Worm (Caenorhabditis elegans) whole organism, L3 larva: ENCODE results near the gene elt-1.

Experiments used
- R02D3.7 ChIP-seq: fragments of 150-350 bp; optimal IDR thresholded peaks from 2 replicates; lab custom pipeline; 2014; ENCODE audit warnings: missing biosample characterization, missing genetic modification characterization
- aly-2 ChIP-seq: fragments of 150-350 bp; optimal IDR thresholded peaks from 2 replicates; lab custom pipeline; 2014; ENCODE audit warnings: missing biosample characterization, missing genetic modification characterization
- ceh-28 ChIP-seq: fragments of 150-350 bp; optimal IDR thresholded peaks from 2 replicates; lab custom pipeline; 2014; ENCODE audit warnings: missing biosample characterization, missing genetic modification reagents, missing genetic modification characterization
- daf-12 ChIP-seq: fragments of 150-350 bp; optimal IDR thresholded peaks from 2 replicates; lab custom pipeline; 2014; ENCODE audit warnings: missing biosample characterization, missing genetic modification reagents, missing genetic modification characterization
- egl-27 ChIP-seq: sonication (generic microtip); optimal IDR thresholded peaks from 4 replicates; lab custom pipeline; 2017; ENCODE audit warnings: missing biosample characterization, missing genetic modification reagents, missing genetic modification characterization
- egl-5 ChIP-seq: fragments of 150-350 bp; optimal IDR thresholded peaks from 2 replicates; lab custom pipeline; 2017; ENCODE audit warnings: missing biosample characterization, missing genetic modification reagents, missing genetic modification characterization, inconsistent platforms
- elt-1 ChIP-seq: fragments of 150-350 bp; optimal IDR thresholded peaks from 2 replicates; lab custom pipeline; 2014; ENCODE audit warnings: missing biosample characterization, missing genetic modification characterization
- elt-2 ChIP-seq: sonication (generic microtip); optimal IDR thresholded peaks from 2 replicates; lab custom pipeline; 2016; ENCODE audit warnings: missing genetic modification reagents, mild to moderate bottlenecking, missing genetic modification characterization, missing compliant biosample characterization
- elt-3 ChIP-seq, 3 experiments: fragments of 150-350 bp in 1 of 3; sonication (generic microtip) in 2 of 3; optimal IDR thresholded peaks; 2 replicates in 2 of 3; 4 replicates in 1 of 3; lab custom pipeline; 2014 to 2017; ENCODE audit warnings: missing biosample characterization in 3 of 3, missing genetic modification characterization in 3 of 3
- eor-1 ChIP-seq, 2 experiments: fragments of 150-350 bp; optimal IDR thresholded peaks; 2 replicates each; lab custom pipeline; 2014 to 2018; ENCODE audit warnings: missing biosample characterization in 2 of 2, missing genetic modification characterization in 2 of 2
- fkh-10 ChIP-seq: sonication (generic microtip); optimal IDR thresholded peaks from 2 replicates; lab custom pipeline; 2017; ENCODE audit warnings: missing biosample characterization, missing genetic modification reagents, missing genetic modification characterization
- fos-1 ChIP-seq: fragments of 150-350 bp; optimal IDR thresholded peaks from 2 replicates; lab custom pipeline; 2014; ENCODE audit warnings: missing biosample characterization, missing genetic modification characterization
- hmg-11 ChIP-seq: sonication (generic microtip); optimal IDR thresholded peaks from 2 replicates; lab custom pipeline; 2016; ENCODE audit warnings: missing genetic modification characterization, missing compliant biosample characterization
- jun-1 ChIP-seq: fragments of 150-350 bp; optimal IDR thresholded peaks from 2 replicates; lab custom pipeline; 2014; ENCODE audit warnings: missing biosample characterization, missing genetic modification reagents, missing genetic modification characterization
- lsy-12 ChIP-seq: sonication (generic microtip); optimal IDR thresholded peaks from 2 replicates; lab custom pipeline; 2016; ENCODE audit warnings: mild to moderate bottlenecking, missing genetic modification characterization, missing compliant biosample characterization
- mml-1 ChIP-seq: fragments of 150-350 bp; sonication (generic microtip); optimal IDR thresholded peaks from 3 replicates; lab custom pipeline; 2014; ENCODE audit warnings: missing biosample characterization, missing genetic modification characterization
- nhr-12 ChIP-seq: fragments of 150-350 bp; optimal IDR thresholded peaks from 2 replicates; lab custom pipeline; 2014; ENCODE audit warnings: missing biosample characterization, missing genetic modification characterization
- nhr-23 ChIP-seq: fragments of 150-350 bp; optimal IDR thresholded peaks from 2 replicates; lab custom pipeline; 2014; ENCODE audit warnings: missing biosample characterization, missing genetic modification reagents, missing genetic modification characterization
- nhr-237 ChIP-seq: fragments of 150-350 bp; optimal IDR thresholded peaks from 2 replicates; lab custom pipeline; 2014; ENCODE audit warnings: missing biosample characterization, missing genetic modification characterization
- nhr-25 ChIP-seq: sonication (generic microtip); optimal IDR thresholded peaks from 2 replicates; lab custom pipeline; 2017; ENCODE audit warnings: missing biosample characterization, missing genetic modification characterization
- nhr-43 ChIP-seq: sonication (generic microtip); optimal IDR thresholded peaks from 2 replicates; lab custom pipeline; 2016; ENCODE audit warnings: mild to moderate bottlenecking, missing genetic modification characterization, missing compliant biosample characterization; ENCODE audit not compliant: poor library complexity, severe bottlenecking
- nhr-67 ChIP-seq: fragments of 150-350 bp; optimal IDR thresholded peaks from 2 replicates; lab custom pipeline; 2014; ENCODE audit warnings: missing biosample characterization, missing genetic modification characterization
- nhr-76 ChIP-seq: fragments of 150-350 bp; sonication (generic microtip); optimal IDR thresholded peaks from 5 replicates; lab custom pipeline; 2014; ENCODE audit warnings: missing biosample characterization, missing genetic modification characterization
- pha-4 ChIP-seq: fragments of 150-350 bp; optimal IDR thresholded peaks from 2 replicates; lab custom pipeline; 2014; ENCODE audit warnings: missing biosample characterization, missing genetic modification reagents, missing genetic modification characterization
- pqm-1 ChIP-seq: fragments of 150-350 bp; optimal IDR thresholded peaks from 2 replicates; lab custom pipeline; 2017; ENCODE audit warnings: missing biosample characterization, missing genetic modification characterization, inconsistent platforms
- sea-2 ChIP-seq: fragments of 150-350 bp; sonication (generic microtip); optimal IDR thresholded peaks from 4 replicates; lab custom pipeline; 2014; ENCODE audit warnings: missing biosample characterization, missing genetic modification reagents, missing genetic modification characterization
- skn-1 ChIP-seq: fragments of 150-350 bp; optimal IDR thresholded peaks from 2 replicates; lab custom pipeline; 2014; ENCODE audit warnings: missing biosample characterization, missing genetic modification characterization
- snpc-4 ChIP-seq: fragments of 150-350 bp; optimal IDR thresholded peaks from 2 replicates; lab custom pipeline; 2014; ENCODE audit warnings: missing biosample characterization, missing genetic modification characterization
- tbx-2 ChIP-seq: sonication (generic microtip); optimal IDR thresholded peaks from 2 replicates; lab custom pipeline; 2016; ENCODE audit warnings: mild to moderate bottlenecking, missing genetic modification characterization, missing compliant biosample characterization
- unc-62 ChIP-seq: fragments of 150-350 bp; sonication (generic microtip); optimal IDR thresholded peaks from 4 replicates; lab custom pipeline; 2014; ENCODE audit warnings: missing biosample characterization, missing genetic modification reagents, missing genetic modification characterization
- zag-1 ChIP-seq: fragments of 150-350 bp; optimal IDR thresholded peaks from 2 replicates; lab custom pipeline; 2014; ENCODE audit warnings: missing biosample characterization, missing genetic modification characterization
- ztf-11 ChIP-seq: fragments of 150-350 bp; optimal IDR thresholded peaks from 2 replicates; lab custom pipeline; 2014; ENCODE audit warnings: missing biosample characterization, missing genetic modification characterization
- ztf-4 ChIP-seq: fragments of 150-350 bp; optimal IDR thresholded peaks from 2 replicates; lab custom pipeline; 2014; ENCODE audit warnings: missing biosample characterization, missing genetic modification characterization

The elt-1 gene

DNA sequence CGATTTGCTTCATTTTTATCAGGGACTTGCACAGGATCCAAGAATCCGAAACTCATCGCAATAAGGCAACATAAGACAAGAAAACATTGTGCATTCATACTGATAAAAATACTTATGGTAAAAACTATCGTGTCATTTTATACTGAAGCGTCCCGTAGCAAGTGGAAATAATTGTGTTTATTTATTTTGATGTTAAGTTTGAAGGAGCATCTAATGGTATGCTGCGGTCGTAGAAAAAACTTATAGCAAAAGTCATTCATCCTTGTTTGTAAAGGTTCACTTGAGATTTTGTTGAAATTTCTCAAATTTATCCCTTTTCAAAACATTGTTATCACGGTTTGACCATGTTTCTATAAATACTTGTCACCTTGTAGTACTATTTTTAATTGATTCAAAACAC lies 10.2 kb downstream of the elt-1 start, which contains the start of gene W09C2.10:
Gene W09C2.10, minus strand, starts transcription at position 101 of the 400 bp plus-strand sequence.
- TF ChIP-seq nhr-76 (tag; lab: Kevin White, UChicago) (no peak), elt-1 (no peak), hmg-11 (no peak), lsy-12 (tag; lab: Kevin White, UChicago) (no peak), nhr-25 (tag; lab: Kevin White, UChicago) (no peak), elt-3 (tag; optimal IDR thresholded peaks at IDR 0.05; lab: Kevin White, UChicago) (no peak), ztf-11 (tag; lab: Kevin White, UChicago) (no peak)
- TF ChIP-seq, all 47 proteins: peak for 0

DNA sequence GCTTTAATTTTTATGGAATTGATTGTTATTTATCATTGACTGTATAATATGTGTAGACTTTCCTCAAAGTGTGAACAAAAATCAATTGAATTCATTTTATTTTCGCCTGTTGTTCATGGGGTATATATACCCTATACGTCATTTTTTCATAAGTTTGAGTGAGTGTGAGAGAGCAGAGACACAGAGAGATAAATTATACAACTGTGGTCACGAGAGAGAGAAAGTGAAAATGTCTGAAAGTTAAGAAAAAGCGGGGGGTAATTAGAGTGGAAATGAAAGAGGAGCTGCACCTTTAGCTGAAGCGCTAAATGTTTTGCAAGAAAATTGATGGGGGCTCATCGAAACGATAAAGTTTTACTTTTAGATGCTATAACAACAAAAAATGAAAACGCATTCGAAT lies 11.0 kb downstream of the elt-1 start:
- TF ChIP-seq fkh-10 (GFP tag; lab: Kevin White, UChicago): no peak
- TF ChIP-seq nhr-23: peak; percentile 6
- TF ChIP-seq lsy-12 (tag; lab: Kevin White, UChicago): no peak
- TF ChIP-seq jun-1 (tag; lab: Kevin White, UChicago): peak; percentile 29
- TF ChIP-seq elt-2 (tag; lab: Kevin White, UChicago): peak; percentile 30

DNA sequence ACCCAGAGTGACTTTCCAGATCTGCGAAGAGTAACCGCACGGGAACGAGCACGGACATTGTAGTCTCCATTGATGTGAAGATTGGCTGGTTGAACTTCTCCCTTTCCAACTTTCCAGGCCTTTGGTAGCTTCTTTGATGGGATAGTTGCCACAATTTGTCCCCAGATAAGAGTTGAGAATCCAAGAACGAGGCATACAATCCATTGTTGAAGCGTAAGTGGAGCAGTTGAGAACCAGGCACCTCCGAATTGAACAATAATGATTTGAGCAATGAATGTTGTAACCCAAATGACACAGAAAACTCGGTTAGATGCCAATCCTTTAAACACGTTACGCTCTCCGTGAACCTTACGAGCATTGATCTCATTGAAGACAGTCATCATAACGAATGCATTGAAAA lies 12.2 kb downstream of the elt-1 start:
- TF ChIP-seq pha-4 (no peak), R02D3.7 (no peak), elt-2 (tag; lab: Kevin White, UChicago) (no peak), zag-1 (tag; lab: Kevin White, UChicago) (no peak), pqm-1 (tag; lab: Kevin White, UChicago) (no peak), ceh-28 (tag; lab: Kevin White, UChicago) (no peak), nhr-43 (tag; lab: Kevin White, UChicago) (no peak), fos-1 (tag; lab: Kevin White, UChicago) (no peak), skn-1 (tag; lab: Kevin White, UChicago) (no peak), jun-1 (tag; lab: Kevin White, UChicago) (no peak), mml-1 (tag; lab: Kevin White, UChicago) (no peak), fkh-10 (GFP tag; lab: Kevin White, UChicago) (no peak), eor-1 (tag; optimal IDR thresholded peaks at IDR 0.05; lab: Kevin White, UChicago) (no peak), unc-62 (no peak)

DNA sequence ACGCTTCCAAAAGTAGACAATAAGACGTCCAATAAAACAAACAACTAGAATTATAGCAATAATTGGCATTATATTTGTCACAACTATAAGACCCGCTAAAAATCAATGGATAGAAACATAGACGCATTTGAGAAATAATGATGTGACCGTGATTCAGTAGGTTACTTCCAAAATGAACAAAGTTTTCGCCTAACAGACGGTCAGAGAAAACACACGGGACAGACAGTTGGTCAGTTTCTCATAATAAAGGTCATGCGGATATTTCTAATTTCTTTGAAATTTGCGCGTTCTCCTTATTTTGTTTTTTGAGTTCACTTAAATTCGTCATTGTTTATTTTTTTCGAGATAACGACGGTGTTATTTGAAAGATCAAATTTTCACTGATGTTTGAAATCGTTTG lies 16.8 kb downstream of the elt-1 start:
- TF ChIP-seq egl-27 (tag; lab: Kevin White, UChicago) (no peak), nhr-76 (tag; lab: Kevin White, UChicago) (no peak), egl-5 (tag; lab: Kevin White, UChicago) (no peak), daf-12 (no peak), nhr-23 (peak; percentile 20), ztf-4 (no peak)
- TF ChIP-seq, all 47 proteins: peak for 1

DNA sequence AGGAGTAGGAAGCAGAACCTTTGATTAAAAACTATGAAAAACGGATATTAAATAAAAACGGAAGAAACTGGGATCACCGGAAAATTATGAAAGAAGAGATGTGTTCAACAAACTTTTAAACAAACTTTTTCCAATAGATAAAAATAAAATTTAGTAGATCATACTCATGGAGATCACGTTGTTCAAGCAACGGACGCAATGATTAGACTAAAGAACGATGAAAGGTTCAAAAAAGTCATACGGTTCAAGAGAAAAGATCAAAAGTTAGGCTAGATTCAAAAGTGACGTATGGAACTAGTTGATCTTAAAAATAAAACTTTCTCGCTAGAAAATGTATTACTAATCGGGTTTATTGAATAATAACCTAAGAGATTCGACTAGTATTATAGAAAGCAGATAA lies 17.3 kb downstream of the elt-1 start:
- TF ChIP-seq pqm-1 (tag; lab: Kevin White, UChicago) (no peak), tbx-2 (tag; lab: Kevin White, UChicago) (no peak), elt-3 (tag; optimal IDR thresholded peaks at IDR 0.05; lab: Kevin White, UChicago) (no peak), sea-2 (GFP tag; lab: Kevin White, UChicago) (no peak), pha-4 (no peak), ztf-11 (tag; lab: Kevin White, UChicago) (no peak), nhr-67 (tag; lab: Kevin White, UChicago) (no peak), eor-1 (tag; optimal IDR thresholded peaks at IDR 0.05; lab: Kevin White, UChicago) (no peak), aly-2 (tag; lab: Kevin White, UChicago) (no peak), snpc-4 (no peak), nhr-12 (tag; lab: Kevin White, UChicago) (no peak), nhr-237 (tag; lab: Kevin White, UChicago) (no peak)
